Fruit fly (Drosophila melanogaster) whole organism, embryonic: ENCODE results near the gene Myo95E.

Source experiments
- Bdp1 ChIP-seq: fragments of 200-800 bp; sonication (Bioruptor generic); optimal IDR thresholded peaks from 3 replicates; lab custom pipeline; 2016; ENCODE audit warnings: missing biosample characterization, missing genetic modification characterization
- BtbVII ChIP-seq: fragments of 200-800 bp; sonication (Bioruptor generic); optimal IDR thresholded peaks from 3 replicates; lab custom pipeline; 2017; ENCODE audit warnings: missing biosample characterization, mild to moderate bottlenecking, missing genetic modification characterization
- Bteb2 ChIP-seq: fragments of 200-800 bp; sonication (Bioruptor generic); optimal IDR thresholded peaks from 2 replicates; lab custom pipeline; 2016; ENCODE audit warnings: missing biosample characterization, missing genetic modification characterization
- CG10321 ChIP-seq: fragments of 200-800 bp; sonication (Bioruptor generic); IDR thresholded peaks from 2 replicates; pipeline ENCODE4 v1.3.6; 2022; ENCODE audit warnings: missing biosample characterization, missing genetic modification characterization
- CG10431 ChIP-seq: fragments of 200-800 bp; sonication (Bioruptor generic); optimal IDR thresholded peaks from 3 replicates; lab custom pipeline; 2018; ENCODE audit warnings: missing biosample characterization, mild to moderate bottlenecking, missing genetic modification characterization
- CG10462 ChIP-seq: fragments of 200-800 bp; sonication (Bioruptor generic); optimal IDR thresholded peaks from 2 replicates; lab custom pipeline; 2016; ENCODE audit warnings: missing biosample characterization, missing genetic modification characterization
- CG10654 ChIP-seq: fragments of 200-800 bp; sonication (Bioruptor generic); optimal IDR thresholded peaks from 2 replicates; lab custom pipeline; 2016; ENCODE audit warnings: missing biosample characterization, missing genetic modification characterization
- CG11085 ChIP-seq: fragments of 200-800 bp; sonication (Bioruptor generic); IDR thresholded peaks from 2 replicates; pipeline ENCODE4 v1.3.6; 2022; ENCODE audit warnings: missing biosample characterization, missing genetic modification characterization
- CG12219 ChIP-seq: fragments of 200-800 bp; sonication (Bioruptor generic); optimal IDR thresholded peaks from 3 replicates; lab custom pipeline; 2018; ENCODE audit warnings: missing biosample characterization, mild to moderate bottlenecking, missing genetic modification characterization
- CG1233 ChIP-seq: fragments of 200-800 bp; sonication (Bioruptor generic); optimal IDR thresholded peaks from 4 replicates; lab custom pipeline; 2018; ENCODE audit warnings: missing biosample characterization, mild to moderate bottlenecking, missing genetic modification characterization
- CG12769 ChIP-seq: fragments of 200-800 bp; sonication (Bioruptor generic); optimal IDR thresholded peaks from 2 replicates; lab custom pipeline; 2019; ENCODE audit warnings: missing biosample characterization, mild to moderate bottlenecking, missing genetic modification characterization, moderate library complexity
- CG13296 ChIP-seq: fragments of 200-800 bp; sonication (Bioruptor generic); optimal IDR thresholded peaks from 3 replicates; lab custom pipeline; 2018; ENCODE audit warnings: missing biosample characterization, mild to moderate bottlenecking, missing genetic modification characterization
- CG13624 ChIP-seq: fragments of 200-800 bp; sonication (Bioruptor generic); optimal IDR thresholded peaks from 2 replicates; lab custom pipeline; 2016; ENCODE audit warnings: missing biosample characterization, missing genetic modification characterization
- CG14050 ChIP-seq: fragments of 200-800 bp; sonication (Bioruptor generic); IDR thresholded peaks from 3 replicates; pipeline ENCODE4 v1.3.6; 2022; ENCODE audit warnings: missing biosample characterization, missing genetic modification characterization
- CG14667 ChIP-seq: fragments of 200-800 bp; sonication (Bioruptor generic); IDR thresholded peaks from 2 replicates; pipeline ENCODE4 v1.3.6; 2022; ENCODE audit warnings: missing biosample characterization, missing genetic modification characterization
- CG2120 ChIP-seq: fragments of 200-800 bp; sonication (Bioruptor generic); optimal IDR thresholded peaks from 3 replicates; lab custom pipeline; 2016; ENCODE audit warnings: missing biosample characterization, missing genetic modification characterization
- CG2678 ChIP-seq: fragments of 200-800 bp; sonication (Bioruptor generic); optimal IDR thresholded peaks from 3 replicates; lab custom pipeline; 2019; ENCODE audit warnings: missing biosample characterization, mild to moderate bottlenecking, missing genetic modification characterization, moderate library complexity
- CG2712 ChIP-seq: fragments of 200-800 bp; optimal IDR thresholded peaks from 3 replicates; lab custom pipeline; 2019; ENCODE audit warnings: missing biosample characterization, mild to moderate bottlenecking, missing genetic modification characterization, moderate library complexity
- CG2875 ChIP-seq: fragments of 200-800 bp; sonication (Bioruptor generic); optimal IDR thresholded peaks from 2 replicates; lab custom pipeline; 2017; ENCODE audit warnings: missing biosample characterization, mild to moderate bottlenecking, missing genetic modification characterization, missing genetic modification reagents
- CG42726 ChIP-seq: fragments of 200-800 bp; sonication (Bioruptor generic); IDR thresholded peaks from 2 replicates; pipeline ENCODE4 v1.3.6; 2022; ENCODE audit warnings: missing biosample characterization, missing genetic modification characterization; ENCODE audit not compliant: partially characterized antibody
- CG4424 ChIP-seq: fragments of 200-800 bp; sonication (Bioruptor generic); optimal IDR thresholded peaks from 3 replicates; lab custom pipeline; 2016; ENCODE audit warnings: missing biosample characterization, missing genetic modification characterization
- CG9215 ChIP-seq: fragments of 200-800 bp; sonication (Bioruptor generic); IDR thresholded peaks from 2 replicates; pipeline ENCODE4 v1.3.6; 2022; ENCODE audit warnings: missing biosample characterization, missing genetic modification characterization
- Camta ChIP-seq: fragments of 200-800 bp; sonication (Bioruptor generic); optimal IDR thresholded peaks from 2 replicates; lab custom pipeline; 2016; ENCODE audit warnings: missing biosample characterization, missing genetic modification characterization
- Hand ChIP-seq: fragments of 200-800 bp; sonication (Bioruptor generic); optimal IDR thresholded peaks from 2 replicates; lab custom pipeline; 2017; ENCODE audit warnings: mild to moderate bottlenecking, missing biosample characterization, missing genetic modification reagents, missing genetic modification characterization
- MESR4 ChIP-seq: fragments of 200-800 bp; sonication (Bioruptor generic); optimal IDR thresholded peaks from 2 replicates; lab custom pipeline; 2018; ENCODE audit warnings: missing biosample characterization, mild to moderate bottlenecking, missing genetic modification characterization, moderate library complexity
- Oaz ChIP-seq: fragments of 200-800 bp; sonication (Bioruptor generic); IDR thresholded peaks from 2 replicates; pipeline ENCODE4 v1.3.6; 2022; ENCODE audit warnings: missing biosample characterization, missing genetic modification characterization
- Rx ChIP-seq: fragments of 200-800 bp; sonication (Bioruptor generic); IDR thresholded peaks from 2 replicates; pipeline ENCODE4 v1.3.6; 2022; ENCODE audit warnings: missing biosample characterization, missing genetic modification characterization
- Side ChIP-seq: fragments of 200-800 bp; sonication (Bioruptor generic); optimal IDR thresholded peaks from 2 replicates; lab custom pipeline; 2016; ENCODE audit warnings: missing biosample characterization, missing genetic modification characterization
- Xbp1 ChIP-seq: fragments of 200-800 bp; sonication (Bioruptor generic); optimal IDR thresholded peaks from 3 replicates; lab custom pipeline; 2016; ENCODE audit warnings: missing biosample characterization, mild to moderate bottlenecking, missing genetic modification characterization
- aop ChIP-seq: fragments of 200-800 bp; sonication (Bioruptor generic); IDR thresholded peaks from 2 replicates; pipeline ENCODE4 v1.3.6; 2022; ENCODE audit warnings: missing biosample characterization, missing genetic modification characterization
- ato ChIP-seq: fragments of 200-800 bp; sonication (Bioruptor generic); IDR thresholded peaks from 2 replicates; pipeline ENCODE4 v1.3.6; 2022; ENCODE audit warnings: missing biosample characterization, missing genetic modification characterization; ENCODE audit not compliant: partially characterized antibody
- bsh ChIP-seq, 2 experiments: fragments of 200-800 bp; sonication (Bioruptor generic); optimal IDR thresholded peaks; 2 replicates each; lab custom pipeline; 2017 to 2018; ENCODE audit warnings: mild to moderate bottlenecking in 2 of 2, missing biosample characterization in 2 of 2, missing genetic modification characterization in 2 of 2, moderate library complexity in 1 of 2
- disco-r ChIP-seq: fragments of 200-800 bp; sonication (Bioruptor generic); optimal IDR thresholded peaks from 2 replicates; lab custom pipeline; 2016; ENCODE audit warnings: missing biosample characterization, missing genetic modification characterization
- gce ChIP-seq: fragments of 200-800 bp; sonication (Bioruptor generic); IDR thresholded peaks from 3 replicates; pipeline ENCODE4 v1.3.6; 2022; ENCODE audit warnings: missing biosample characterization, missing genetic modification characterization
- gro ChIP-seq: fragments of 200-800 bp; sonication (Bioruptor generic); optimal IDR thresholded peaks from 2 replicates; lab custom pipeline; 2016; ENCODE audit warnings: missing biosample characterization, missing genetic modification characterization
- gsb-n ChIP-seq: fragments of 200-800 bp; sonication (Bioruptor generic); optimal IDR thresholded peaks from 3 replicates; lab custom pipeline; 2018; ENCODE audit warnings: missing biosample characterization, mild to moderate bottlenecking, missing genetic modification characterization
- h ChIP-seq: fragments of >200 bp; optimal IDR thresholded peaks from 2 replicates; lab custom pipeline; 2017
- hb ChIP-seq: fragments of 200-800 bp; sonication (Bioruptor generic); IDR thresholded peaks from 3 replicates; pipeline ENCODE4 v1.3.6; 2022; ENCODE audit warnings: missing biosample characterization, missing genetic modification characterization; ENCODE audit not compliant: partially characterized antibody
- klu ChIP-seq: fragments of 200-800 bp; sonication (Bioruptor generic); IDR thresholded peaks from 2 replicates; pipeline ENCODE4 v1.3.6; 2022; ENCODE audit warnings: missing biosample characterization, missing genetic modification characterization
- lilli ChIP-seq: fragments of 200-800 bp; sonication (Bioruptor generic); optimal IDR thresholded peaks from 3 replicates; lab custom pipeline; 2016; ENCODE audit warnings: missing biosample characterization, missing genetic modification characterization
- rib ChIP-seq: fragments of 200-800 bp; sonication (Bioruptor generic); IDR thresholded peaks from 2 replicates; pipeline ENCODE4 v1.3.6; 2022; ENCODE audit warnings: missing biosample characterization, missing genetic modification characterization
- row ChIP-seq: fragments of 200-800 bp; sonication (Bioruptor generic); IDR thresholded peaks from 3 replicates; pipeline ENCODE4 v1.3.6; 2022; ENCODE audit warnings: missing biosample characterization, missing genetic modification characterization
- sob ChIP-seq: fragments of 200-800 bp; sonication (Bioruptor generic); IDR thresholded peaks from 2 replicates; pipeline ENCODE4 v1.3.6; 2022; ENCODE audit warnings: missing biosample characterization, missing genetic modification characterization
- sqz ChIP-seq: fragments of 200-800 bp; sonication (Bioruptor generic); optimal IDR thresholded peaks from 3 replicates; lab custom pipeline; 2018; ENCODE audit warnings: missing biosample characterization, mild to moderate bottlenecking, missing genetic modification characterization
- sug ChIP-seq: fragments of 200-800 bp; optimal IDR thresholded peaks from 2 replicates; lab custom pipeline; 2019; ENCODE audit warnings: missing biosample characterization, mild to moderate bottlenecking, missing genetic modification characterization, moderate library complexity
- tio ChIP-seq: fragments of 200-800 bp; sonication (Bioruptor generic); optimal IDR thresholded peaks from 2 replicates; lab custom pipeline; 2017; ENCODE audit warnings: missing biosample characterization, missing genetic modification characterization, inconsistent platforms
- tna ChIP-seq: fragments of 200-800 bp; sonication (Bioruptor generic); IDR thresholded peaks from 2 replicates; pipeline ENCODE4 v1.3.6; 2022; ENCODE audit warnings: missing biosample characterization, missing genetic modification characterization; ENCODE audit not compliant: partially characterized antibody
- wdn ChIP-seq: fragments of 200-800 bp; sonication (Bioruptor generic); IDR thresholded peaks from 2 replicates; pipeline ENCODE4 v1.3.6; 2022; ENCODE audit warnings: missing biosample characterization, missing genetic modification characterization
- zen2 ChIP-seq: fragments of 200-800 bp; sonication (Bioruptor generic); IDR thresholded peaks from 3 replicates; pipeline ENCODE4 v1.3.6; 2022; ENCODE audit warnings: missing biosample characterization, missing genetic modification characterization; ENCODE audit not compliant: partially characterized antibody

Gene Myo95E

dm6 chr3R:24151924-24152809, 9.1 kb downstream of the Myo95E start, which contains the start of the genes p38a and CG6178 (continued):
- peak; percentile 96 for TF ChIP-seq BtbVII
- TF ChIP-seq sug: peak; percentile 95
- TF ChIP-seq bsh (GFP tag; optimal IDR thresholded peaks at IDR 0.05; lab: Kevin White, UChicago): peak; percentile 94 to 97
- TF ChIP-seq CG12769 (tag; lab: Kevin White, UChicago): peak; percentile 16
- peak; percentile 98 for TF ChIP-seq CG13296 (GFP tag; lab: Kevin White, UChicago)
- peak; percentile 96 for TF ChIP-seq CG14050 (GFP tag; lab: Robert Waterston, UW)
- TF ChIP-seq Rx (GFP tag; lab: Robert Waterston, UW): peak; percentile 88
- TF ChIP-seq rib (GFP tag; lab: Robert Waterston, UW): peak; percentile 92
- TF ChIP-seq zen2 (GFP tag; lab: Robert Waterston, UW): no peak
- peak; percentile 99 for TF ChIP-seq CG2712 (tag; lab: Kevin White, UChicago)
- peak; percentile 96 for TF ChIP-seq Xbp1 (GFP tag; lab: Kevin White, UChicago)
- TF ChIP-seq gsb-n (tag; lab: Kevin White, UChicago): peak; percentile 96
- TF ChIP-seq CG9215 (GFP tag; lab: Robert Waterston, UW): peak; percentile 96
- peak; percentile 95 for TF ChIP-seq Hand (GFP tag; lab: Kevin White, UChicago)
- peak; percentile 84 for TF ChIP-seq CG12219 (GFP tag; lab: Kevin White, UChicago)
- peak; percentile 91 for TF ChIP-seq sqz (GFP tag; lab: Kevin White, UChicago)
- TF ChIP-seq CG4424 (GFP tag; lab: Kevin White, UChicago): peak; percentile 94
- TF ChIP-seq Bteb2 (GFP tag; lab: Kevin White, UChicago): peak; percentile 21
- TF ChIP-seq CG2678 (tag; lab: Kevin White, UChicago): peak; percentile 99
- peak; percentile 95 for TF ChIP-seq wdn (GFP tag; lab: Robert Waterston, UW)
- peak; percentile 90 for TF ChIP-seq CG2120 (GFP tag; lab: Kevin White, UChicago)
- peak; percentile 5 for TF ChIP-seq MESR4 (GFP tag; lab: Kevin White, UChicago)
- TF ChIP-seq CG2875: peak; percentile 89
- peak; percentile 63; the same call in 1 of the 2 replicates for TF ChIP-seq aop (GFP tag; lab: Robert Waterston, UW)
- TF ChIP-seq h (lab: Kevin White, UChicago): no peak
- TF ChIP-seq CG14667: peak; percentile 96
- TF ChIP-seq tio (GFP tag; lab: Kevin White, UChicago): peak; percentile 92
- peak; percentile 33 for TF ChIP-seq Camta (GFP tag; lab: Kevin White, UChicago)
- no peak for TF ChIP-seq Side (GFP tag; lab: Kevin White, UChicago)
- no peak for TF ChIP-seq tna (GFP tag; lab: Robert Waterston, UW)
- TF ChIP-seq disco-r (GFP tag; lab: Kevin White, UChicago): no peak
- peak; percentile 90 for TF ChIP-seq Oaz (GFP tag; lab: Robert Waterston, UW)
- peak; percentile 43 for TF ChIP-seq gro (GFP tag; lab: Kevin White, UChicago)
- peak; percentile 96 for TF ChIP-seq klu
- peak; percentile 82 for TF ChIP-seq CG10462 (GFP tag; lab: Kevin White, UChicago)
- no peak for TF ChIP-seq ato (GFP tag; lab: Robert Waterston, UW)
- peak; percentile 97 for TF ChIP-seq CG1233 (GFP tag; lab: Kevin White, UChicago)
- TF ChIP-seq Bdp1 (GFP tag; lab: Kevin White, UChicago): peak; percentile 33
- TF ChIP-seq gce (GFP tag; lab: Robert Waterston, UW): peak; percentile 90
- peak; percentile 77; the same call in 1 of the 2 replicates for TF ChIP-seq CG10321 (GFP tag; lab: Robert Waterston, UW)
- peak; percentile 97 for TF ChIP-seq row (GFP tag; lab: Robert Waterston, UW)
- peak; percentile 56 for TF ChIP-seq CG13624 (GFP tag; lab: Kevin White, UChicago)
- TF ChIP-seq CG10654 (GFP tag; lab: Kevin White, UChicago): peak; percentile 95
- TF ChIP-seq CG10431 (GFP tag; lab: Kevin White, UChicago): peak; percentile 83
- TF ChIP-seq CG42726: no peak
- peak; percentile 73 for TF ChIP-seq lilli
- no peak for TF ChIP-seq hb
- peak; percentile 97 for TF ChIP-seq CG11085 (GFP tag; lab: Robert Waterston, UW)
- TF ChIP-seq sob (GFP tag; lab: Robert Waterston, UW): peak; percentile 96
